Worm (Caenorhabditis elegans) whole organism, L3 larva: ENCODE data around the gene Y37E11AR.7.

Source experiments
- ama-1 ChIP-seq: fragments of 150-350 bp; optimal IDR thresholded peaks from 2 replicates; lab custom pipeline; 2018
- nhr-28 ChIP-seq: fragments of 150-350 bp; optimal IDR thresholded peaks from 2 replicates; lab custom pipeline; 2014; ENCODE audit warnings: missing biosample characterization, missing genetic modification characterization
- ztf-11 ChIP-seq: fragments of 150-350 bp; optimal IDR thresholded peaks from 2 replicates; lab custom pipeline; 2014; ENCODE audit warnings: missing biosample characterization, missing genetic modification characterization

DNA sequence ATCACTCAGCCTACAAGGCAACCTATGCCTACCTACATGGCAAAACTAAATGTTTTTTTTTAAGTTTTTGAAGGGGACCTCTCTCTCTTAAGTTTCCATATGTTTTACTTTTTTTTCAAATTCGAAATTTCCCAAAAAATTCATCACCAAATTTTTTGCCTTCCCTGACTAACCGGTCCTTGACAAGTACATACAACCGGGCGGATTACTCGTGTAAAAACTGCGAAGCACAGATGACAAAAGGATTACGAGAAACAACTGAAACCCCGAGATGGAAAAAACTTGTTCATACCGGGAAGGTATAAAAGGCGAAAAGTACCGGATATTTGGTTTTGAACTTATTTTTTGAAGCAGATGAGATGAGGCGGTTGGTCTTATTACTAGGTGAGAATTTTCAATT, 39.2 kb upstream of the Y37E11AR.7 start, which contains the start of gene K09B3.1:
- TF ChIP-seq ama-1 (lab: Kevin White, UChicago) (no peak), nhr-28 (tag; lab: Kevin White, UChicago) (no peak), ztf-11 (no peak)
